Worm (Caenorhabditis elegans): ENCODE measurements around the gene tag-280.
"Not testable (repeated sequence)": the region's sequence is repeated elsewhere in the genome, so short reads cannot be mapped to it uniquely, and the experiment has no call there.

The tag-280 gene

ce11 chrII:12435202-12435872 lies 25.1 kb upstream of the tag-280 start:
- no peak for TF ChIP-seq lin-11 (tag; optimal IDR thresholded peaks at IDR 0.05)
- no peak for TF ChIP-seq mbf-1 (tag; optimal IDR thresholded peaks at IDR 0.05)
- no peak for TF ChIP-seq gmeb-1 (tag; optimal IDR thresholded peaks at IDR 0.05)

ce11 chrII:12436717-12437116 lies 23.7 kb upstream of the tag-280 start:
- TF ChIP-seq zag-1 (tag; optimal IDR thresholded peaks at IDR 0.05), result no peak
- TF ChIP-seq unc-39 (tag; optimal IDR thresholded peaks at IDR 0.05), result no peak
- no peak for TF ChIP-seq aly-2 (tag; optimal IDR thresholded peaks at IDR 0.05)
- TF ChIP-seq mdl-1 (tag; optimal IDR thresholded peaks at IDR 0.05), result no peak
- no peak for TF ChIP-seq egl-27 (tag; optimal IDR thresholded peaks at IDR 0.05)
- no peak for TF ChIP-seq ama-1 (optimal IDR thresholded peaks at IDR 0.05)
- TF ChIP-seq nhr-12 (tag; optimal IDR thresholded peaks at IDR 0.05), result no peak
- TF ChIP-seq nhr-11 (tag; optimal IDR thresholded peaks at IDR 0.05), result no peak
- no peak for TF ChIP-seq lin-11 (tag; optimal IDR thresholded peaks at IDR 0.05)
- TF ChIP-seq ceh-16 (tag; optimal IDR thresholded peaks at IDR 0.05), result no peak
- no peak for TF ChIP-seq R02D3.7 (tag; optimal IDR thresholded peaks at IDR 0.05)
- TF ChIP-seq unc-55 (GFP tag; optimal IDR thresholded peaks at IDR 0.05), result no peak
- TF ChIP-seq fos-1 (tag; optimal IDR thresholded peaks at IDR 0.05), result no peak
- no peak for TF ChIP-seq sma-3 (GFP tag; optimal IDR thresholded peaks at IDR 0.05)
- TF ChIP-seq sma-9 (GFP tag; optimal IDR thresholded peaks at IDR 0.05), result no peak
- TF ChIP-seq sma-9 (tag; optimal IDR thresholded peaks at IDR 0.05), result no peak
- TF ChIP-seq snpc-4 (tag; optimal IDR thresholded peaks at IDR 0.05), result no peak
- no peak for TF ChIP-seq dmd-4 (tag; optimal IDR thresholded peaks at IDR 0.05)
- no peak for TF ChIP-seq gmeb-1 (tag; optimal IDR thresholded peaks at IDR 0.05)

ce11 chrII:12438441-12438840 lies 22.0 kb upstream of the tag-280 start, which contains the start of gene Y57A10C.9:
Y57A10C.9 (minus strand) TSS chrII:12438541.
- TF ChIP-seq nhr-12 (tag; optimal IDR thresholded peaks at IDR 0.05) (no peak), lin-11 (tag; optimal IDR thresholded peaks at IDR 0.05) (no peak), nhr-11 (tag; optimal IDR thresholded peaks at IDR 0.05) (no peak), snpc-4 (tag; optimal IDR thresholded peaks at IDR 0.05) (no peak), nhr-77 (tag; optimal IDR thresholded peaks at IDR 0.05) (no peak), ztf-11 (tag; optimal IDR thresholded peaks at IDR 0.05) (no peak), mdl-1 (tag; optimal IDR thresholded peaks at IDR 0.05) (no peak), ZK546.5 (tag; optimal IDR thresholded peaks at IDR 0.05) (no peak), nhr-23 (tag; optimal IDR thresholded peaks at IDR 0.05) (no peak), F13H6.1 (tag; optimal IDR thresholded peaks at IDR 0.05) (no peak), fos-1 (tag; optimal IDR thresholded peaks at IDR 0.05) (no peak), zag-1 (tag; optimal IDR thresholded peaks at IDR 0.05) (no peak), Y55F3AM.14 (GFP tag; optimal IDR thresholded peaks at IDR 0.05) (no peak), unc-39 (tag; optimal IDR thresholded peaks at IDR 0.05) (no peak), nhr-237 (tag; optimal IDR thresholded peaks at IDR 0.05) (no peak), nhr-129 (tag; optimal IDR thresholded peaks at IDR 0.05) (no peak)

- not testable (repeated sequence) for TF ChIP-seq unc-39, nhr-11, sem-4 (tag; optimal IDR thresholded peaks at IDR 0.05)
These were observed 19.3 kb upstream of the tag-280 start, which contains the start of gene Y57A10C.10 for ce11 chrII:12441164-12441563. Y57A10C.10 (minus strand) TSS chrII:12441264.

ce11 chrII:12444679-12445376 lies 15.6 kb upstream of the tag-280 start, which contains the start of the genes W05H5.1 and pitr-6:
W05H5.1 (minus strand) TSS chrII:12444779.
pitr-6 (plus strand) TSS chrII:12445326.
- no peak for TF ChIP-seq elt-3 (tag; optimal IDR thresholded peaks at IDR 0.05)
- no peak for TF ChIP-seq blmp-1 (tag; optimal IDR thresholded peaks at IDR 0.05; ENCODE audit: insufficient read depth)
- TF ChIP-seq peb-1 (tag; optimal IDR thresholded peaks at IDR 0.05), result no peak
- TF ChIP-seq unc-62 (GFP tag; optimal IDR thresholded peaks at IDR 0.05), result no peak
- TF ChIP-seq nhr-25 (tag; optimal IDR thresholded peaks at IDR 0.05), result no peak
- TF ChIP-seq sma-9 (GFP tag; optimal IDR thresholded peaks at IDR 0.05), result no peak
- no peak for TF ChIP-seq sma-9 (tag; optimal IDR thresholded peaks at IDR 0.05)
- TF ChIP-seq lin-39 (tag; optimal IDR thresholded peaks at IDR 0.05), result no peak
- TF ChIP-seq nhr-23 (tag; optimal IDR thresholded peaks at IDR 0.05), result no peak
- TF ChIP-seq snpc-4 (tag; optimal IDR thresholded peaks at IDR 0.05), result no peak
